Worm (Caenorhabditis elegans): ENCODE data around the gene tyra-3.

Gene tyra-3

DNA sequence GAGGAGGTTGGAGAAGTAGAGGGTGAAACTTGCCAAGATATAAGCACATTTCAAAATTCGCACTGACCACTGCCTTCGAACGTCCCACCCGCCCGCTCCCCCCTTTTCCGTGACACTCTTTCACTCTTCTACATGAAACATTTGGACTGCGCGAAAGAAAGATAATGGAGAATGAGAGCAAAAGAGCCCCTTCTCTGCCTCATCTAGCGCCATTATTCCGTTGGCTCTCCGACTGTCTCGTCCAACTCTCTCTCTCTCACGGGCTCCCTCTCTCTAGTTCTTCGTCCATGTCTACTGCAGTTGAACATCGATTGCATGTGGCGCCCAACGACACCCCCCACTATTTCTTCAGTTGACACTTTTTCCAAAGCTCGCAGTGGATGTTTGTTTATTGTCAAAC is 14.9 kb upstream of the tyra-3 start:
- TF ChIP-seq hlh-1 (tag; optimal IDR thresholded peaks at IDR 0.05) (no peak), ham-2 (GFP tag; optimal IDR thresholded peaks at IDR 0.05) (no peak), ztf-11 (tag; optimal IDR thresholded peaks at IDR 0.05) (no peak), mep-1 (tag; optimal IDR thresholded peaks at IDR 0.05) (no peak), nhr-76 (tag; optimal IDR thresholded peaks at IDR 0.05) (no peak), tbx-8 (GFP tag; optimal IDR thresholded peaks at IDR 0.05) (no peak), cnd-1 (tag; optimal IDR thresholded peaks at IDR 0.05) (no peak), ces-1 (GFP tag; optimal IDR thresholded peaks at IDR 0.05) (peak; percentile 56), unc-39 (tag; optimal IDR thresholded peaks at IDR 0.05) (no peak)

- no peak for TF ChIP-seq nhr-76 (tag; optimal IDR thresholded peaks at IDR 0.05)
- TF ChIP-seq drap-1 (GFP tag; optimal IDR thresholded peaks at IDR 0.05): no peak
- TF ChIP-seq lin-13 (tag; optimal IDR thresholded peaks at IDR 0.05): no peak
- no peak for TF ChIP-seq ztf-11 (tag; optimal IDR thresholded peaks at IDR 0.05)
These were observed 8.9 kb upstream of the tyra-3 start for ce11 chrX:4938990-4939389.

DNA sequence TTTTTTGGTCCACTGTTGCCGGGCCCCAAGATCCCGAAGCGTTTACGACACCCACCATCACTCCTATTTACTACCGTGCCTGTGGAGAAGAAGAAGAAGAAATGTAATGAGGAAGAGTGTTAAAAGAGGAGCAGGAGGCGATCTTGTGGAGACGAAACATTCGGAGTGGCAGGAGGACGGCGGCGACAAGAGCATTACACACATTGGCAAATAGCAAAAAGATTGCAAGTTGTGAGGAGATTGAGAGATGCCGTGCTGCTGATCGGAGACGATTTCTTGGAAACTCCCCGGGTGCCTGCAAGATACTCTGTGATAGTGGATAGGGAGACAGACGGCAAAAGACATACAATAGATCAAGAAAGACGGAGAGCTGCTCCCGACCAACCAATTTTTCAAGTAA is 9.4 kb downstream of the tyra-3 start, which contains the start of gene M03F4.4:
M03F4.4 (minus strand) TSS at position 160 of the 400 bp plus-strand sequence.
- TF ChIP-seq hlh-1 (tag; optimal IDR thresholded peaks at IDR 0.05) (peak; percentile 70), M03D4.4 (tag; optimal IDR thresholded peaks at IDR 0.05) (peak; percentile 4), unc-62 (GFP tag; optimal IDR thresholded peaks at IDR 0.05) (peak; percentile 55), nhr-28 (tag; optimal IDR thresholded peaks at IDR 0.05) (no peak), tbx-8 (GFP tag; optimal IDR thresholded peaks at IDR 0.05) (no peak), nhr-237 (tag; optimal IDR thresholded peaks at IDR 0.05) (peak; percentile 25), unc-120 (tag; optimal IDR thresholded peaks at IDR 0.05; ENCODE audit: poor library complexity, severe bottlenecking) (peak; percentile 81)

- no peak for TF ChIP-seq nhr-28 (tag; optimal IDR thresholded peaks at IDR 0.05)
- no peak for TF ChIP-seq cnd-1 (tag; optimal IDR thresholded peaks at IDR 0.05)
- TF ChIP-seq bed-3 (GFP tag; optimal IDR thresholded peaks at IDR 0.05): no peak
- no peak for TF ChIP-seq ceh-39 (tag; optimal IDR thresholded peaks at IDR 0.05)
- TF ChIP-seq nhr-237 (tag; optimal IDR thresholded peaks at IDR 0.05): no peak
- no peak for TF ChIP-seq snpc-4 (tag; optimal IDR thresholded peaks at IDR 0.05)
- TF ChIP-seq unc-39 (tag; optimal IDR thresholded peaks at IDR 0.05): no peak
These were observed 11.1 kb downstream of the tyra-3 start for ce11 chrX:4958986-4959385.

ce11 chrX:4959440-4959839 is 11.6 kb downstream of the tyra-3 start:
- TF ChIP-seq flh-1 (GFP tag; optimal IDR thresholded peaks at IDR 0.05) (no peak), ces-1 (GFP tag; optimal IDR thresholded peaks at IDR 0.05) (peak; percentile 3), lin-32 (GFP tag; optimal IDR thresholded peaks at IDR 0.05) (no peak), ztf-11 (tag; optimal IDR thresholded peaks at IDR 0.05) (no peak), mep-1 (tag; optimal IDR thresholded peaks at IDR 0.05) (no peak), M03D4.4 (tag; optimal IDR thresholded peaks at IDR 0.05) (no peak), elt-1 (tag; optimal IDR thresholded peaks at IDR 0.05; ENCODE audit: borderline replicate concordance, insufficient read depth) (no peak), lin-13 (tag; optimal IDR thresholded peaks at IDR 0.05) (no peak), hlh-1 (tag; optimal IDR thresholded peaks at IDR 0.05) (peak; percentile 1)

DNA sequence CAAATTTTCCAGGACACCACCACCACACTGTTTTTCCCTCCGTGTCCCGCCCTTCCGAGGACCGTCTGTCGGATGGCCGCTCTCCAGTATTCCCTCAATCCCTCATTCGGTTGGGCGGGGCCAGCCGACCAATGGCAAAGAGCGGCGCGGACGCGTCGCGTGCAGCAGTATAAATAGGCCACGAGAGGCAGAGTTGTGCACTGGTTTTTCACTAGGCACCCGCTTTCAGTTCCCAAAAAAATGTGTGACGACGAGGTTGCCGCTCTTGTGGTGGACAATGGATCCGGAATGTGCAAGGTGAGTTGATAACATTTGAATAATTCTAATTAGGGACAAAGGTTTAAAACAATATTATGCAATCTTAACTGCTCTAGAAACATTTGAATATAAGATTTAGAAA is 12.6 kb downstream of the tyra-3 start, which contains the start of gene act-4:
act-4 (plus strand) TSS at position 200 of the 400 bp plus-strand sequence.
- TF ChIP-seq nhr-28 (tag; optimal IDR thresholded peaks at IDR 0.05) (no peak), cnd-1 (tag; optimal IDR thresholded peaks at IDR 0.05) (peak; percentile 57), ham-2 (GFP tag; optimal IDR thresholded peaks at IDR 0.05) (no peak), drap-1 (GFP tag; optimal IDR thresholded peaks at IDR 0.05) (peak; percentile 39), ceh-43 (GFP tag; optimal IDR thresholded peaks at IDR 0.05) (no peak), mab-5 (tag; optimal IDR thresholded peaks at IDR 0.05) (no peak), lin-32 (GFP tag; optimal IDR thresholded peaks at IDR 0.05) (peak; percentile 3), lin-13 (tag; optimal IDR thresholded peaks at IDR 0.05) (no peak), hlh-1 (tag; optimal IDR thresholded peaks at IDR 0.05) (peak; percentile 39), lsy-2 (tag; optimal IDR thresholded peaks at IDR 0.05) (peak; percentile 32), unc-62 (GFP tag; optimal IDR thresholded peaks at IDR 0.05) (peak; percentile 27), flh-1 (GFP tag; optimal IDR thresholded peaks at IDR 0.05) (no peak), pha-4 (tag; optimal IDR thresholded peaks at IDR 0.05) (peak; percentile 8), tbx-8 (GFP tag; optimal IDR thresholded peaks at IDR 0.05) (no peak), zip-8 (tag; optimal IDR thresholded peaks at IDR 0.05) (no peak), elt-3 (tag; optimal IDR thresholded peaks at IDR 0.05) (no peak), snpc-4 (tag; optimal IDR thresholded peaks at IDR 0.05) (no peak), ztf-11 (tag; optimal IDR thresholded peaks at IDR 0.05) (peak; percentile 18), mep-1 (tag; optimal IDR thresholded peaks at IDR 0.05) (no peak), unc-120 (tag; optimal IDR thresholded peaks at IDR 0.05; ENCODE audit: poor library complexity, severe bottlenecking) (peak; percentile 96), nhr-237 (tag; optimal IDR thresholded peaks at IDR 0.05) (no peak)
